Worm (Caenorhabditis elegans) whole organism, L3 larva: Measurements from ENCODE around the gene sre-2.

Experiments used
- R02D3.7 ChIP-seq: fragments of 150-350 bp; optimal IDR thresholded peaks from 2 replicates; lab custom pipeline; 2014; ENCODE audit warnings: missing biosample characterization, missing genetic modification characterization
- aly-2 ChIP-seq: fragments of 150-350 bp; optimal IDR thresholded peaks from 2 replicates; lab custom pipeline; 2014; ENCODE audit warnings: missing biosample characterization, missing genetic modification characterization
- ama-1 ChIP-seq: fragments of 150-350 bp; optimal IDR thresholded peaks from 2 replicates; lab custom pipeline; 2018
- ceh-28 ChIP-seq: fragments of 150-350 bp; optimal IDR thresholded peaks from 2 replicates; lab custom pipeline; 2014; ENCODE audit warnings: missing biosample characterization, missing genetic modification reagents, missing genetic modification characterization
- ceh-82 ChIP-seq: fragments of 150-350 bp; optimal IDR thresholded peaks from 2 replicates; lab custom pipeline; 2014; ENCODE audit warnings: missing biosample characterization, missing genetic modification characterization
- ceh-9 ChIP-seq: sonication (generic microtip); optimal IDR thresholded peaks from 2 replicates; lab custom pipeline; 2018; ENCODE audit warnings: missing biosample characterization, missing genetic modification characterization
- daf-12 ChIP-seq: fragments of 150-350 bp; optimal IDR thresholded peaks from 2 replicates; lab custom pipeline; 2014; ENCODE audit warnings: missing biosample characterization, missing genetic modification reagents, missing genetic modification characterization
- egl-27 ChIP-seq: sonication (generic microtip); optimal IDR thresholded peaks from 4 replicates; lab custom pipeline; 2017; ENCODE audit warnings: missing biosample characterization, missing genetic modification reagents, missing genetic modification characterization
- egl-5 ChIP-seq: fragments of 150-350 bp; optimal IDR thresholded peaks from 2 replicates; lab custom pipeline; 2017; ENCODE audit warnings: missing biosample characterization, missing genetic modification reagents, missing genetic modification characterization, inconsistent platforms
- elt-1 ChIP-seq: fragments of 150-350 bp; optimal IDR thresholded peaks from 2 replicates; lab custom pipeline; 2014; ENCODE audit warnings: missing biosample characterization, missing genetic modification characterization
- elt-2 ChIP-seq: sonication (generic microtip); optimal IDR thresholded peaks from 2 replicates; lab custom pipeline; 2016; ENCODE audit warnings: missing genetic modification reagents, mild to moderate bottlenecking, missing genetic modification characterization, missing compliant biosample characterization
- elt-3 ChIP-seq, 3 experiments: fragments of 150-350 bp in 1 of 3; sonication (generic microtip) in 2 of 3; optimal IDR thresholded peaks; 2 replicates in 2 of 3; 4 replicates in 1 of 3; lab custom pipeline; 2014 to 2017; ENCODE audit warnings: missing biosample characterization in 3 of 3, missing genetic modification characterization in 3 of 3
- fkh-10 ChIP-seq: sonication (generic microtip); optimal IDR thresholded peaks from 2 replicates; lab custom pipeline; 2017; ENCODE audit warnings: missing biosample characterization, missing genetic modification reagents, missing genetic modification characterization
- fkh-2 ChIP-seq: fragments of 150-350 bp; optimal IDR thresholded peaks from 2 replicates; lab custom pipeline; 2014; ENCODE audit warnings: missing biosample characterization, missing genetic modification reagents, missing genetic modification characterization
- fos-1 ChIP-seq: fragments of 150-350 bp; optimal IDR thresholded peaks from 2 replicates; lab custom pipeline; 2014; ENCODE audit warnings: missing biosample characterization, missing genetic modification characterization
- hmg-11 ChIP-seq: sonication (generic microtip); optimal IDR thresholded peaks from 2 replicates; lab custom pipeline; 2016; ENCODE audit warnings: missing genetic modification characterization, missing compliant biosample characterization
- lin-15B ChIP-seq: fragments of 150-350 bp; optimal IDR thresholded peaks from 2 replicates; lab custom pipeline; 2014; ENCODE audit warnings: missing biosample characterization, missing genetic modification characterization
- lin-39 ChIP-seq: fragments of 150-350 bp; optimal IDR thresholded peaks from 2 replicates; lab custom pipeline; 2018; ENCODE audit warnings: missing biosample characterization, missing genetic modification reagents, missing genetic modification characterization
- lsy-12 ChIP-seq: sonication (generic microtip); optimal IDR thresholded peaks from 2 replicates; lab custom pipeline; 2016; ENCODE audit warnings: mild to moderate bottlenecking, missing genetic modification characterization, missing compliant biosample characterization
- mml-1 ChIP-seq: fragments of 150-350 bp; sonication (generic microtip); optimal IDR thresholded peaks from 3 replicates; lab custom pipeline; 2014; ENCODE audit warnings: missing biosample characterization, missing genetic modification characterization
- nfya-1 ChIP-seq: sonication (generic microtip); optimal IDR thresholded peaks from 2 replicates; lab custom pipeline; 2017; ENCODE audit warnings: missing genetic modification characterization, mild to moderate bottlenecking, missing compliant biosample characterization, antibody characterized with exemption, moderate library complexity; ENCODE audit not compliant: insufficient read depth
- nhr-11 ChIP-seq: fragments of 150-350 bp; optimal IDR thresholded peaks from 2 replicates; lab custom pipeline; 2014; ENCODE audit warnings: missing biosample characterization, missing genetic modification characterization
- nhr-23 ChIP-seq: fragments of 150-350 bp; optimal IDR thresholded peaks from 2 replicates; lab custom pipeline; 2014; ENCODE audit warnings: missing biosample characterization, missing genetic modification reagents, missing genetic modification characterization
- nhr-25 ChIP-seq: sonication (generic microtip); optimal IDR thresholded peaks from 2 replicates; lab custom pipeline; 2017; ENCODE audit warnings: missing biosample characterization, missing genetic modification characterization
- nhr-28 ChIP-seq: fragments of 150-350 bp; optimal IDR thresholded peaks from 2 replicates; lab custom pipeline; 2014; ENCODE audit warnings: missing biosample characterization, missing genetic modification characterization
- nhr-43 ChIP-seq: sonication (generic microtip); optimal IDR thresholded peaks from 2 replicates; lab custom pipeline; 2016; ENCODE audit warnings: mild to moderate bottlenecking, missing genetic modification characterization, missing compliant biosample characterization; ENCODE audit not compliant: poor library complexity, severe bottlenecking
- nhr-77 ChIP-seq: fragments of 150-350 bp; optimal IDR thresholded peaks from 2 replicates; lab custom pipeline; 2014; ENCODE audit warnings: missing biosample characterization, missing genetic modification characterization
- pha-4 ChIP-seq: fragments of 150-350 bp; optimal IDR thresholded peaks from 2 replicates; lab custom pipeline; 2014; ENCODE audit warnings: missing biosample characterization, missing genetic modification reagents, missing genetic modification characterization
- sea-2 ChIP-seq: fragments of 150-350 bp; sonication (generic microtip); optimal IDR thresholded peaks from 4 replicates; lab custom pipeline; 2014; ENCODE audit warnings: missing biosample characterization, missing genetic modification reagents, missing genetic modification characterization
- skn-1 ChIP-seq: fragments of 150-350 bp; optimal IDR thresholded peaks from 2 replicates; lab custom pipeline; 2014; ENCODE audit warnings: missing biosample characterization, missing genetic modification characterization
- snpc-4 ChIP-seq: fragments of 150-350 bp; optimal IDR thresholded peaks from 2 replicates; lab custom pipeline; 2014; ENCODE audit warnings: missing biosample characterization, missing genetic modification characterization
- tbx-2 ChIP-seq: sonication (generic microtip); optimal IDR thresholded peaks from 2 replicates; lab custom pipeline; 2016; ENCODE audit warnings: mild to moderate bottlenecking, missing genetic modification characterization, missing compliant biosample characterization
- unc-39 ChIP-seq: sonication (generic microtip); optimal IDR thresholded peaks from 4 replicates; lab custom pipeline; 2017; ENCODE audit warnings: missing biosample characterization, missing genetic modification characterization
- unc-62 ChIP-seq: fragments of 150-350 bp; sonication (generic microtip); optimal IDR thresholded peaks from 4 replicates; lab custom pipeline; 2014; ENCODE audit warnings: missing biosample characterization, missing genetic modification reagents, missing genetic modification characterization
- ztf-11 ChIP-seq: fragments of 150-350 bp; optimal IDR thresholded peaks from 2 replicates; lab custom pipeline; 2014; ENCODE audit warnings: missing biosample characterization, missing genetic modification characterization
- ztf-4 ChIP-seq: fragments of 150-350 bp; optimal IDR thresholded peaks from 2 replicates; lab custom pipeline; 2014; ENCODE audit warnings: missing biosample characterization, missing genetic modification characterization

Gene sre-2

ce11 chrII:8130792-8131191 lies 28.9 kb upstream of the sre-2 start:
- TF ChIP-seq fkh-2 (tag; lab: Kevin White, UChicago) (no peak), unc-39 (tag; lab: Kevin White, UChicago) (no peak), lin-15B (tag; lab: Kevin White, UChicago) (no peak), mml-1 (no peak), pha-4 (tag; lab: Kevin White, UChicago) (peak; percentile 25), nhr-23 (no peak), ztf-11 (tag; lab: Kevin White, UChicago) (no peak), ztf-4 (no peak), aly-2 (tag; lab: Kevin White, UChicago) (no peak), nhr-28 (tag; lab: Kevin White, UChicago) (no peak), elt-2 (tag; lab: Kevin White, UChicago) (no peak), snpc-4 (tag; lab: Kevin White, UChicago) (no peak), nhr-43 (tag; lab: Kevin White, UChicago) (no peak), R02D3.7 (tag; lab: Kevin White, UChicago) (no peak), unc-62 (no peak), egl-27 (tag; lab: Kevin White, UChicago) (no peak), daf-12 (tag; lab: Kevin White, UChicago) (peak; percentile 62), fos-1 (tag; lab: Kevin White, UChicago) (no peak), fkh-10 (GFP tag; lab: Kevin White, UChicago) (no peak), lsy-12 (tag; lab: Kevin White, UChicago) (peak; percentile 28), ama-1 (lab: Kevin White, UChicago) (peak; percentile 67), hmg-11 (tag; lab: Kevin White, UChicago) (no peak)

- TF ChIP-seq ztf-4 (no peak), ama-1 (lab: Kevin White, UChicago) (peak; percentile 34), nhr-25 (tag; lab: Kevin White, UChicago) (peak; percentile 72), elt-1 (peak; percentile 23), nfya-1 (tag; lab: Kevin White, UChicago) (peak; percentile 22), pha-4 (tag; lab: Kevin White, UChicago) (no peak)
- TF ChIP-seq, all 47 proteins: peak for 4
These were observed 27.6 kb upstream of the sre-2 start, which contains the start of gene ulp-4 for ce11 chrII:8129495-8130010. Gene ulp-4, plus strand, starts transcription at chrII:8129960.

ce11 chrII:8129040-8129387 lies 27.1 kb upstream of the sre-2 start:
- TF ChIP-seq hmg-11 (tag; lab: Kevin White, UChicago), result no peak
- no peak for TF ChIP-seq ama-1 (lab: Kevin White, UChicago)
- no peak for TF ChIP-seq skn-1 (tag; lab: Kevin White, UChicago)
- TF ChIP-seq nhr-28 (tag; lab: Kevin White, UChicago), result no peak
- no peak for TF ChIP-seq nhr-25 (tag; lab: Kevin White, UChicago)
- TF ChIP-seq pha-4 (tag; lab: Kevin White, UChicago), result no peak
- TF ChIP-seq nhr-11, result no peak
- TF ChIP-seq egl-5, result no peak
- no peak for TF ChIP-seq ceh-82 (tag; lab: Kevin White, UChicago)
- no peak for TF ChIP-seq fkh-10 (GFP tag; lab: Kevin White, UChicago)
- TF ChIP-seq elt-3 (tag; optimal IDR thresholded peaks at IDR 0.05; lab: Kevin White, UChicago), result no peak
- no peak for TF ChIP-seq elt-2 (tag; lab: Kevin White, UChicago)
- no peak for TF ChIP-seq sea-2 (GFP tag; lab: Kevin White, UChicago)
- TF ChIP-seq nhr-23, result no peak
- TF ChIP-seq ceh-9 (tag; lab: Kevin White, UChicago), result no peak

ce11 chrII:8128273-8129039 lies 26.5 kb upstream of the sre-2 start:
- TF ChIP-seq mml-1, result no peak
- peak; percentile 44 for TF ChIP-seq ceh-28 (tag; lab: Kevin White, UChicago)
- TF ChIP-seq skn-1 (tag; lab: Kevin White, UChicago), result peak; percentile 27
- peak; percentile 69 for TF ChIP-seq pha-4 (tag; lab: Kevin White, UChicago)
- peak; percentile 0 for TF ChIP-seq tbx-2 (tag; lab: Kevin White, UChicago)
- peak; percentile 85 for TF ChIP-seq nfya-1 (tag; lab: Kevin White, UChicago)
- no peak for TF ChIP-seq R02D3.7 (tag; lab: Kevin White, UChicago)
- TF ChIP-seq ztf-4, result peak; percentile 50
- peak; percentile 55 for TF ChIP-seq elt-1
- TF ChIP-seq aly-2 (tag; lab: Kevin White, UChicago), result no peak
- TF ChIP-seq hmg-11 (tag; lab: Kevin White, UChicago), result peak; percentile 71
- peak; percentile 79 for TF ChIP-seq lin-39
- peak; percentile 58 for TF ChIP-seq nhr-43 (tag; lab: Kevin White, UChicago)
- TF ChIP-seq nhr-25 (tag; lab: Kevin White, UChicago), result peak; percentile 94
- TF ChIP-seq unc-39 (tag; lab: Kevin White, UChicago), result no peak
- peak; percentile 40 for TF ChIP-seq ama-1 (lab: Kevin White, UChicago)
- peak; percentile 42 for TF ChIP-seq unc-62
- TF ChIP-seq nhr-77 (tag; lab: Kevin White, UChicago), result no peak
- peak; percentile 35 for TF ChIP-seq elt-2 (tag; lab: Kevin White, UChicago)
- peak; percentile 49 for TF ChIP-seq nhr-23
- TF ChIP-seq elt-3 (tag; optimal IDR thresholded peaks at IDR 0.05; lab: Kevin White, UChicago), result peak in 1 of 3 experiments; percentile 52
